Worm (Caenorhabditis elegans) whole organism, midembryonic: ENCODE measurements around the gene Y69E1A.3.

Source experiments
- T22C8.4 ChIP-seq: fragments of 200-800 bp; sonication (Bioruptor generic); IDR thresholded peaks from 2 replicates; pipeline ENCODE4 v1.3.6; 2022; ENCODE audit warnings: missing genetic modification characterization, missing compliant biosample characterization
- cog-1 ChIP-seq: sonication (generic microtip); optimal IDR thresholded peaks from 2 replicates; lab custom pipeline; 2016; ENCODE audit warnings: missing genetic modification characterization, missing compliant biosample characterization
- flt-1 ChIP-seq: fragments of 200-800 bp; sonication (Bioruptor generic); IDR thresholded peaks from 2 replicates; pipeline ENCODE4 v1.3.6; 2022; ENCODE audit warnings: missing genetic modification characterization, missing compliant biosample characterization
- klf-2 ChIP-seq: fragments of 200-800 bp; sonication (Bioruptor generic); conservative IDR thresholded peaks from 2 replicates; pipeline ENCODE4 v1.3.6; 2022; ENCODE audit warnings: missing genetic modification reagents, missing genetic modification characterization, missing compliant biosample characterization
- med-1 ChIP-seq: sonication (generic microtip); optimal IDR thresholded peaks from 2 replicates; lab custom pipeline; 2017; ENCODE audit warnings: missing genetic modification characterization, mild to moderate bottlenecking, missing compliant biosample characterization, antibody characterized with exemption, missing genetic modification reagents; ENCODE audit not compliant: insufficient read depth
- ref-1 ChIP-seq: fragments of 200-800 bp; sonication (Bioruptor generic); conservative IDR thresholded peaks from 2 replicates; pipeline ENCODE4 v1.3.6; 2022; ENCODE audit warnings: missing genetic modification reagents, missing genetic modification characterization, missing compliant biosample characterization
- tab-1 ChIP-seq: fragments of 200-800 bp; sonication (Bioruptor generic); IDR thresholded peaks from 2 replicates; pipeline ENCODE4 v1.3.6; 2022; ENCODE audit warnings: missing genetic modification characterization, missing compliant biosample characterization
- ztf-23 ChIP-seq: fragments of 200-800 bp; sonication (Bioruptor generic); IDR thresholded peaks from 2 replicates; pipeline ENCODE4 v1.3.6; 2022; ENCODE audit warnings: missing genetic modification reagents, missing genetic modification characterization, missing compliant biosample characterization
- ztf-29 ChIP-seq: fragments of 200-800 bp; sonication (Bioruptor generic); IDR thresholded peaks from 2 replicates; pipeline ENCODE4 v1.3.6; 2022; ENCODE audit warnings: missing genetic modification reagents, missing genetic modification characterization, missing compliant biosample characterization

Y69E1A.3 gene

DNA sequence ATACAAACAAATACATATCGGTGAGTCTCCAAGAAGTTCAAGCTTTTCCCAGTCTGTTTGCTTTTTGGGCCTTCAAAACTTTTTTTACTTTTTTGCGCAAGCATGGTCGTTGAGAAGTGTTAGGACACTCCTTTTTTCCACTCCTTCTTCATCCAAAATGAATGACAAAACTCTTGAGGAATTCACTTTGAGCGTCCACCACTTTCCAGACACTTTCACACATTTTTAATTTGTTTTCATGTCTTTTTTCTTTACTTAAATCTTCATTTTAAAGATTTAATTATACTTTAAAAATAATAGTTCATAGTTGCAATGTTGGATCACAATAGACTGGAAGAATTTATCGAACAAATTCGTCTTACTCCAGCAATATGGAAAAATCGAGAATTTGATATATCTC is 52.2 kb downstream of the Y69E1A.3 start, which contains the start of gene F13H10.1:
F13H10.1 (plus strand) TSS at position 301 of the 400 bp plus-strand sequence.
- TF ChIP-seq ref-1 (GFP tag; lab: Robert Waterston, UW) = no peak
- no peak for TF ChIP-seq flt-1 (GFP tag; lab: Robert Waterston, UW)
- TF ChIP-seq ztf-29 (GFP tag; lab: Robert Waterston, UW) = no peak
- no peak for TF ChIP-seq cog-1 (tag; lab: Kevin White, UChicago)
- no peak for TF ChIP-seq klf-2 (GFP tag; lab: Robert Waterston, UW)
- TF ChIP-seq tab-1 (GFP tag; lab: Robert Waterston, UW) = no peak
- no peak for TF ChIP-seq ztf-23 (GFP tag; lab: Robert Waterston, UW)
- no peak for TF ChIP-seq med-1 (GFP tag; lab: Kevin White, UChicago)
- TF ChIP-seq T22C8.4 (GFP tag; lab: Robert Waterston, UW) = no peak
